Fruit fly (Drosophila melanogaster): ENCODE data around the gene DIP-epsilon.

Gene DIP-epsilon

DNA sequence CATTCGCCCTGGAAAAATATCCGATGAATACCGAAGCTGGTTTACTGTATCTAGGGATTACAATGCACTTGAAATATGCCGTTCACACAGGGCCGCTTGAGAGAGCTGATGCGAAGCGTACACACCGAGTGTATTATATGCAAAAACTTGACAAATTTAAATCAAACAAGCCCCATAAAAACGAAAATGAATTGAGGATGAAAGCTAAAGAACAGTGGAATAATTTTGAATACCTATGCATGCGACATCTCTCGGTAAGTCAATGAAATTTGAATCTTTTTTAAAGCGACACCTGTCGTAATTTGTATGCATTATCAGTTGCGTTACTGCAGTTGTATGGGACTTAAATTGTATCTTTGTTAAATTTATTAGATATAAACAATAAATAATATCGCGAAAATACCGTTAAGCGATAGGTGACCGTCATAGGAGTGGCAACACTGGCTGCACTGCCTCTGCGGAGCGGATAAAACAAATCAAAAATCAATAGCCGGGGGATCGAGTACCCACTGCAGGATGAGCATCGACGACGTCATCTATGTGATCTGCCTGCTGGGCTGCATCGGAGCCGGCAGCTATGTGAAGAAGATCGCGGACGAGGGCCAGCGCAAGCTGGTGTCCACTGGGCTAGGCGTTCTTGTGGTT, 45.0 kb upstream of the DIP-epsilon start, which contains the start of gene frj (continued):
- TF ChIP-seq luna (GFP tag; optimal IDR thresholded peaks at IDR 0.05) (peak; percentile 21), fd3F (GFP tag; optimal IDR thresholded peaks at IDR 0.05) (peak; percentile 54), danr (GFP tag; IDR thresholded peaks at IDR 0.05) (no peak), dati (GFP tag; IDR thresholded peaks at IDR 0.05) (no peak), CG4424 (GFP tag; optimal IDR thresholded peaks at IDR 0.05) (peak; percentile 66), CG30403 (GFP tag; optimal IDR thresholded peaks at IDR 0.05) (peak; percentile 78), Med (GFP tag) (peak; percentile 93), en (GFP tag; optimal IDR thresholded peaks at IDR 0.05) (no peak), sd (tag; optimal IDR thresholded peaks at IDR 0.05) (peak; percentile 51), onecut (GFP tag; IDR thresholded peaks at IDR 0.05) (peak; percentile 66), gfzf (GFP tag; optimal IDR thresholded peaks at IDR 0.05) (peak; percentile 95), CG17186 (GFP tag; optimal IDR thresholded peaks at IDR 0.05) (peak; percentile 63), disco-r (GFP tag; optimal IDR thresholded peaks at IDR 0.05) (no peak), CG1603 (tag; optimal IDR thresholded peaks at IDR 0.05) (peak; percentile 88), CG10209 (GFP tag; optimal IDR thresholded peaks at IDR 0.05) (peak; percentile 53), CG4854 (GFP tag; optimal IDR thresholded peaks at IDR 0.05) (no peak), ttk (GFP tag; IDR thresholded peaks at IDR 0.05) (peak; percentile 51; the same call in 1 of the 2 replicates), Lim3 (GFP tag; IDR thresholded peaks at IDR 0.05) (no peak), nerfin-1 (tag; optimal IDR thresholded peaks at IDR 0.05) (peak; percentile 71), CG7987 (GFP tag; optimal IDR thresholded peaks at IDR 0.05) (no peak), Elba2 (GFP tag; optimal IDR thresholded peaks at IDR 0.05) (no peak), CG13624 (GFP tag; optimal IDR thresholded peaks at IDR 0.05) (peak; percentile 68), CG13296 (GFP tag; optimal IDR thresholded peaks at IDR 0.05) (peak; percentile 4), Vsx1 (GFP tag; optimal IDR thresholded peaks at IDR 0.05) (peak; percentile 43), lbe (GFP tag; optimal IDR thresholded peaks at IDR 0.05) (peak; percentile 52), Ada2b (GFP tag; IDR thresholded peaks at IDR 0.05) (peak; percentile 31; the same call in 1 of the 2 replicates), pita (GFP tag; optimal IDR thresholded peaks at IDR 0.05) (no peak), CG1024 (GFP tag; IDR thresholded peaks at IDR 0.05) (peak; percentile 79), CG15011 (GFP tag; optimal IDR thresholded peaks at IDR 0.05) (peak; percentile 19), Taf1 (GFP tag; IDR thresholded peaks at IDR 0.05) (no peak), sens (GFP tag) (peak; percentile 91), CG9797 (GFP tag; optimal IDR thresholded peaks at IDR 0.05) (peak; percentile 94), ac (GFP tag; optimal IDR thresholded peaks at IDR 0.05) (no peak), cato (GFP tag; optimal IDR thresholded peaks at IDR 0.05; ENCODE audit: borderline replicate concordance) (peak; percentile 61), nerfin-2 (GFP tag; IDR thresholded peaks at IDR 0.05; ENCODE audit: partially characterized antibody) (0 out of 2 replicates have a peak, but pooled peaks have one; percentile 13), Dbx (GFP tag; IDR thresholded peaks at IDR 0.05) (peak; percentile 59; the same call in 2 of the 3 replicates), CG11398 (GFP tag; optimal IDR thresholded peaks at IDR 0.05) (peak; percentile 24), ftz-f1 (GFP tag; optimal IDR thresholded peaks at IDR 0.05) (no peak), lilli (GFP tag; optimal IDR thresholded peaks at IDR 0.05) (peak; percentile 70), CG3995 (GFP tag; optimal IDR thresholded peaks at IDR 0.05) (peak; percentile 59), Trl (optimal IDR thresholded peaks at IDR 0.05) (no peak), Trl (GFP tag; optimal IDR thresholded peaks at IDR 0.05) (peak; percentile 64), CG1233 (GFP tag; optimal IDR thresholded peaks at IDR 0.05) (no peak), CG2889 (GFP tag; IDR thresholded peaks at IDR 0.05) (0 out of 3 replicates have a peak, but pooled peaks have one; percentile 5), jumu (GFP tag; optimal IDR thresholded peaks at IDR 0.05) (peak; percentile 82), bowl (GFP tag; IDR thresholded peaks at IDR 0.05) (no peak), trh (GFP tag; optimal IDR thresholded peaks at IDR 0.05) (no peak), Usf (GFP tag; optimal IDR thresholded peaks at IDR 0.05) (peak; percentile 33), usp (GFP tag; optimal IDR thresholded peaks at IDR 0.05) (no peak), zen (tag; optimal IDR thresholded peaks at IDR 0.05) (peak; percentile 73), sr (GFP tag; IDR thresholded peaks at IDR 0.05) (0 out of 3 replicates have a peak, but pooled peaks have one; percentile 12)
